ENCODE assay signal across 1 fruit fly cellular context in the genomic region with DNA sequence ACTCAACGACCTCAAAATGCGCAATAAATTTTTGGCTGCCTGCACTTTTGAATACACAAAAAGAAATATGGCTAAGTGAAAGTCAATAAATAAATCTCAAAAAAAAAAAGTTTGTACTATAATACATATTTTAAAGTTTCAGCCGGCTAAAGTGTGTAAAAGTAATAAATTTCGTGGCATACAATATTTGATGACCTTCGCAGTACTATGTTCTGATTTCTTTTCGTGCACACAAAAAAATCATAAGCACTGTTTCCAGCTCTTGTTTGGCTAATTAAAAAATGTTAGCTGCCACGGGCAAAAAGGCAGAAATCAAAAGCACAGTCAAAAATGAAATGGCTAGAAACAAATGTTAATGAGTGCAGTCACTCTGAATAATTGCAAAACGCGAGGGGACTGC.
TF ChIP-seq lines count a peak whose summit lies in the region.

No protein-coding gene starts in this region.

TF ChIP-seq in whole organism, embryonic, 481 proteins besides CTCF, POLR2A, EP300 and RAD21 (continued from another document):
- TF ChIP-seq danr (GFP tag; IDR thresholded peaks at IDR 0.05; lab: Robert Waterston, UW): no peak
- TF ChIP-seq wdn (GFP tag; IDR thresholded peaks at IDR 0.05; lab: Robert Waterston, UW): no peak
- no peak for TF ChIP-seq CG15073 (GFP tag; optimal IDR thresholded peaks at IDR 0.05; lab: Kevin White, UChicago)
- no peak for TF ChIP-seq gt (GFP tag; IDR thresholded peaks at IDR 0.05; lab: Robert Waterston, UW)
- peak; percentile 35 for TF ChIP-seq sens (GFP tag; lab: Kevin White, UChicago)
- TF ChIP-seq Atf3 (GFP tag; optimal IDR thresholded peaks at IDR 0.05; lab: Kevin White, UChicago): no peak
- peak; percentile 94 for TF ChIP-seq lbe (GFP tag; optimal IDR thresholded peaks at IDR 0.05; lab: Kevin White, UChicago)
- TF ChIP-seq CrebB (tag; optimal IDR thresholded peaks at IDR 0.05; lab: Kevin White, UChicago): no peak
- TF ChIP-seq ham (GFP tag; IDR thresholded peaks at IDR 0.05; lab: Robert Waterston, UW): no peak
- no peak for TF ChIP-seq Usf (GFP tag; optimal IDR thresholded peaks at IDR 0.05; lab: Kevin White, UChicago)
- no peak for TF ChIP-seq usp (GFP tag; optimal IDR thresholded peaks at IDR 0.05; lab: Kevin White, UChicago)
- TF ChIP-seq CG17829 (tag; optimal IDR thresholded peaks at IDR 0.05; lab: Kevin White, UChicago): no peak
- no peak for TF ChIP-seq tup (GFP tag; optimal IDR thresholded peaks at IDR 0.05; lab: Kevin White, UChicago)
- no peak for TF ChIP-seq CG2875 (GFP tag; optimal IDR thresholded peaks at IDR 0.05; lab: Kevin White, UChicago)
- TF ChIP-seq D (optimal IDR thresholded peaks at IDR 0.05; lab: Kevin White, UChicago): no peak
- no peak for TF ChIP-seq D (GFP tag; optimal IDR thresholded peaks at IDR 0.05; lab: Kevin White, UChicago)
- peak; percentile 43 for TF ChIP-seq lmd (GFP tag; IDR thresholded peaks at IDR 0.05; lab: Robert Waterston, UW)
- TF ChIP-seq Mrtf (GFP tag; IDR thresholded peaks at IDR 0.05; lab: Robert Waterston, UW): no peak
- TF ChIP-seq disco-r (GFP tag; optimal IDR thresholded peaks at IDR 0.05; lab: Kevin White, UChicago): no peak
- TF ChIP-seq dpn (GFP tag; optimal IDR thresholded peaks at IDR 0.05; lab: Kevin White, UChicago): no peak
- no peak for TF ChIP-seq onecut (GFP tag; IDR thresholded peaks at IDR 0.05; lab: Robert Waterston, UW)
- no peak for TF ChIP-seq Stat92E (GFP tag; optimal IDR thresholded peaks at IDR 0.05; lab: Kevin White, UChicago)
- TF ChIP-seq CG31365 (tag; optimal IDR thresholded peaks at IDR 0.05; lab: Kevin White, UChicago): no peak
- no peak for TF ChIP-seq Rx (GFP tag; IDR thresholded peaks at IDR 0.05; lab: Robert Waterston, UW)
- TF ChIP-seq Blimp-1 (GFP tag; optimal IDR thresholded peaks at IDR 0.05; lab: Kevin White, UChicago): peak; percentile 48
- no peak for TF ChIP-seq org-1 (GFP tag; optimal IDR thresholded peaks at IDR 0.05; lab: Kevin White, UChicago)
- TF ChIP-seq CG9932 (GFP tag; IDR thresholded peaks at IDR 0.05; lab: Robert Waterston, UW): no peak
- TF ChIP-seq mirr (GFP tag; optimal IDR thresholded peaks at IDR 0.05; lab: Kevin White, UChicago): no peak
- TF ChIP-seq kni (GFP tag; optimal IDR thresholded peaks at IDR 0.05; lab: Kevin White, UChicago): no peak
- no peak for TF ChIP-seq al (GFP tag; IDR thresholded peaks at IDR 0.05; lab: Robert Waterston, UW)
- TF ChIP-seq oc (tag; optimal IDR thresholded peaks at IDR 0.05; lab: Kevin White, UChicago): no peak
- TF ChIP-seq bbx (GFP tag; IDR thresholded peaks at IDR 0.05; lab: Robert Waterston, UW; ENCODE audit: partially characterized antibody): no peak
- TF ChIP-seq CG32772 (GFP tag; IDR thresholded peaks at IDR 0.05; lab: Robert Waterston, UW): no peak
- TF ChIP-seq scrt (GFP tag; optimal IDR thresholded peaks at IDR 0.05; lab: Kevin White, UChicago): no peak
- TF ChIP-seq MBD-R2 (GFP tag; IDR thresholded peaks at IDR 0.05; lab: Robert Waterston, UW): no peak
- TF ChIP-seq CG18011 (GFP tag; optimal IDR thresholded peaks at IDR 0.05; lab: Kevin White, UChicago): no peak
- no peak for TF ChIP-seq mld (GFP tag; IDR thresholded peaks at IDR 0.05; lab: Robert Waterston, UW; ENCODE audit: partially characterized antibody)
- 0 out of 2 replicates have a peak, but pooled peaks have one; percentile 14 for TF ChIP-seq ranshi (GFP tag; IDR thresholded peaks at IDR 0.05; lab: Robert Waterston, UW)
- TF ChIP-seq tgo (GFP tag; IDR thresholded peaks at IDR 0.05; lab: Robert Waterston, UW): peak; percentile 17; the same call in 1 of the 3 replicates
- no peak for TF ChIP-seq CG12391 (tag; optimal IDR thresholded peaks at IDR 0.05; lab: Kevin White, UChicago)
- no peak for TF ChIP-seq CG10366 (GFP tag; IDR thresholded peaks at IDR 0.05; lab: Robert Waterston, UW)
- TF ChIP-seq CG2678 (tag; optimal IDR thresholded peaks at IDR 0.05; lab: Kevin White, UChicago): peak; percentile 5
- TF ChIP-seq Fer2 (tag; optimal IDR thresholded peaks at IDR 0.05; lab: Kevin White, UChicago): no peak
- TF ChIP-seq NfI (GFP tag; optimal IDR thresholded peaks at IDR 0.05; lab: Kevin White, UChicago): no peak
- TF ChIP-seq bigmax (GFP tag; optimal IDR thresholded peaks at IDR 0.05; lab: Kevin White, UChicago): no peak
- no peak for TF ChIP-seq bowl (GFP tag; IDR thresholded peaks at IDR 0.05; lab: Robert Waterston, UW)
- no peak for TF ChIP-seq schlank (tag; optimal IDR thresholded peaks at IDR 0.05; lab: Kevin White, UChicago)
- no peak for TF ChIP-seq CG2202 (tag; optimal IDR thresholded peaks at IDR 0.05; lab: Kevin White, UChicago)
- no peak for TF ChIP-seq MESR4 (GFP tag; optimal IDR thresholded peaks at IDR 0.05; lab: Kevin White, UChicago)
- no peak for TF ChIP-seq CG4328 (GFP tag; optimal IDR thresholded peaks at IDR 0.05; lab: Kevin White, UChicago)
- no peak for TF ChIP-seq CG7271 (tag; optimal IDR thresholded peaks at IDR 0.05; lab: Kevin White, UChicago)
TF ChIP-seq in whole organism, embryonic: peak in this region for 41.
